Worm (Caenorhabditis elegans) whole organism, mixed stage, embryonic: ENCODE data around the gene F13H8.12.

Experiments used
- mep-1 ChIP-seq: fragments of 150-350 bp; optimal IDR thresholded peaks from 2 replicates; lab custom pipeline; 2017; ENCODE audit warnings: missing biosample characterization, missing genetic modification reagents, missing genetic modification characterization, inconsistent platforms
- nhr-12 ChIP-seq: fragments of 150-350 bp; optimal IDR thresholded peaks from 2 replicates; lab custom pipeline; 2014; ENCODE audit warnings: missing biosample characterization, missing genetic modification characterization
- nhr-76 ChIP-seq: sonication (generic microtip); optimal IDR thresholded peaks from 2 replicates; lab custom pipeline; 2017; ENCODE audit warnings: missing biosample characterization, missing genetic modification characterization
- unc-62 ChIP-seq: fragments of 150-350 bp; optimal IDR thresholded peaks from 2 replicates; lab custom pipeline; 2014; ENCODE audit warnings: missing biosample characterization, missing genetic modification reagents, missing genetic modification characterization

- TF ChIP-seq nhr-12 (tag; lab: Kevin White, UChicago) (no peak), nhr-76 (no peak), unc-62 (GFP tag; lab: Kevin White, UChicago) (no peak), mep-1 (no peak)
Observed at ce11 chrII:6219346-6219745, 43.0 kb upstream of the F13H8.12 start, which contains the start of gene mks-2.
